Fruit fly (Drosophila melanogaster) whole organism, pupa: ENCODE data around the gene Sfxn2.

ENCODE experiments used
- CG10348 ChIP-seq: fragments of 200-800 bp; sonication (Bioruptor generic); IDR thresholded peaks from 2 replicates; pipeline ENCODE4 v1.3.6; 2022; ENCODE audit warnings: missing biosample characterization, missing genetic modification characterization
- CG12605 ChIP-seq: fragments of 200-800 bp; sonication (Bioruptor generic); IDR thresholded peaks from 2 replicates; pipeline ENCODE4 v1.3.6; 2022; ENCODE audit warnings: missing biosample characterization, missing genetic modification characterization
- CG13204 ChIP-seq: fragments of 200-800 bp; sonication (Bioruptor generic); optimal IDR thresholded peaks from 2 replicates; lab custom pipeline; 2018; ENCODE audit warnings: missing biosample characterization, mild to moderate bottlenecking, missing genetic modification characterization, moderate library complexity
- CG14655 ChIP-seq: fragments of 200-800 bp; sonication (Bioruptor generic); optimal IDR thresholded peaks from 3 replicates; lab custom pipeline; 2017; ENCODE audit warnings: mild to moderate bottlenecking, missing biosample characterization, missing genetic modification reagents, missing genetic modification characterization
- CG15710 ChIP-seq: fragments of 200-800 bp; sonication (Bioruptor generic); optimal IDR thresholded peaks from 2 replicates; lab custom pipeline; 2018; ENCODE audit warnings: missing biosample characterization, mild to moderate bottlenecking, missing genetic modification characterization, moderate library complexity
- CG17806 ChIP-seq: fragments of 200-800 bp; sonication (Bioruptor generic); optimal IDR thresholded peaks from 2 replicates; lab custom pipeline; 2018; ENCODE audit warnings: missing biosample characterization, mild to moderate bottlenecking, missing genetic modification characterization, moderate library complexity
- CG32121 ChIP-seq: fragments of 200-800 bp; sonication (Bioruptor generic); IDR thresholded peaks from 2 replicates; pipeline ENCODE4 v1.3.6; 2022; ENCODE audit warnings: missing biosample characterization, missing genetic modification characterization
- CG34367 ChIP-seq: fragments of 200-800 bp; sonication (Bioruptor generic); optimal IDR thresholded peaks from 2 replicates; lab custom pipeline; 2018; ENCODE audit warnings: missing biosample characterization, mild to moderate bottlenecking, missing genetic modification characterization
- CG4496 ChIP-seq: fragments of 200-800 bp; sonication (Bioruptor generic); IDR thresholded peaks from 3 replicates; pipeline ENCODE4 v1.3.6; 2022; ENCODE audit warnings: missing biosample characterization, missing genetic modification characterization
- CG8159 ChIP-seq: fragments of 200-800 bp; sonication (Bioruptor generic); optimal IDR thresholded peaks from 3 replicates; lab custom pipeline; 2018; ENCODE audit warnings: missing biosample characterization, mild to moderate bottlenecking, missing genetic modification characterization, moderate library complexity
- CG8301 ChIP-seq: fragments of 200-800 bp; sonication (Bioruptor generic); optimal IDR thresholded peaks from 2 replicates; lab custom pipeline; 2018; ENCODE audit warnings: missing biosample characterization, mild to moderate bottlenecking, missing genetic modification characterization
- CG9948 ChIP-seq: fragments of 200-800 bp; sonication (Bioruptor generic); optimal IDR thresholded peaks from 2 replicates; lab custom pipeline; 2018; ENCODE audit warnings: missing biosample characterization, mild to moderate bottlenecking, missing genetic modification characterization, moderate library complexity
- D1 ChIP-seq: fragments of 200-800 bp; sonication (Bioruptor generic); optimal IDR thresholded peaks from 2 replicates; lab custom pipeline; 2018; ENCODE audit warnings: missing biosample characterization, mild to moderate bottlenecking, missing genetic modification characterization, moderate library complexity
- EcR ChIP-seq: fragments of 200-800 bp; sonication (Bioruptor generic); optimal IDR thresholded peaks from 3 replicates; lab custom pipeline; 2019; ENCODE audit warnings: missing biosample characterization, missing genetic modification characterization, mild to moderate bottlenecking, moderate library complexity, missing genetic modification reagents
- Ets98B ChIP-seq: fragments of 200-800 bp; sonication (Bioruptor generic); IDR thresholded peaks from 2 replicates; pipeline ENCODE4 v1.3.6; 2022; ENCODE audit warnings: missing biosample characterization, missing genetic modification characterization
- Pif1A ChIP-seq: fragments of 200-800 bp; sonication (Bioruptor generic); optimal IDR thresholded peaks from 3 replicates; lab custom pipeline; 2016; ENCODE audit warnings: missing biosample characterization, missing genetic modification characterization
- Pif1B ChIP-seq: fragments of 200-800 bp; sonication (Bioruptor generic); optimal IDR thresholded peaks from 3 replicates; lab custom pipeline; 2016; ENCODE audit warnings: missing biosample characterization, missing genetic modification characterization
- Snoo ChIP-seq: fragments of 200-800 bp; sonication (Bioruptor generic); optimal IDR thresholded peaks from 3 replicates; lab custom pipeline; 2017; ENCODE audit warnings: missing biosample characterization, mild to moderate bottlenecking, missing genetic modification characterization, inconsistent platforms
- fd96Ca ChIP-seq: fragments of 200-800 bp; sonication (Bioruptor generic); IDR thresholded peaks from 3 replicates; pipeline ENCODE4 v1.3.6; 2022; ENCODE audit warnings: missing biosample characterization, missing genetic modification characterization
- gl ChIP-seq: fragments of 200-800 bp; sonication (Bioruptor generic); optimal IDR thresholded peaks from 2 replicates; lab custom pipeline; 2018; ENCODE audit warnings: missing biosample characterization, mild to moderate bottlenecking, missing genetic modification characterization
- rn ChIP-seq: fragments of 200-800 bp; sonication (Bioruptor generic); IDR thresholded peaks from 2 replicates; pipeline ENCODE4 v1.3.6; 2022; ENCODE audit warnings: missing biosample characterization, missing genetic modification characterization

Sfxn2 gene

DNA sequence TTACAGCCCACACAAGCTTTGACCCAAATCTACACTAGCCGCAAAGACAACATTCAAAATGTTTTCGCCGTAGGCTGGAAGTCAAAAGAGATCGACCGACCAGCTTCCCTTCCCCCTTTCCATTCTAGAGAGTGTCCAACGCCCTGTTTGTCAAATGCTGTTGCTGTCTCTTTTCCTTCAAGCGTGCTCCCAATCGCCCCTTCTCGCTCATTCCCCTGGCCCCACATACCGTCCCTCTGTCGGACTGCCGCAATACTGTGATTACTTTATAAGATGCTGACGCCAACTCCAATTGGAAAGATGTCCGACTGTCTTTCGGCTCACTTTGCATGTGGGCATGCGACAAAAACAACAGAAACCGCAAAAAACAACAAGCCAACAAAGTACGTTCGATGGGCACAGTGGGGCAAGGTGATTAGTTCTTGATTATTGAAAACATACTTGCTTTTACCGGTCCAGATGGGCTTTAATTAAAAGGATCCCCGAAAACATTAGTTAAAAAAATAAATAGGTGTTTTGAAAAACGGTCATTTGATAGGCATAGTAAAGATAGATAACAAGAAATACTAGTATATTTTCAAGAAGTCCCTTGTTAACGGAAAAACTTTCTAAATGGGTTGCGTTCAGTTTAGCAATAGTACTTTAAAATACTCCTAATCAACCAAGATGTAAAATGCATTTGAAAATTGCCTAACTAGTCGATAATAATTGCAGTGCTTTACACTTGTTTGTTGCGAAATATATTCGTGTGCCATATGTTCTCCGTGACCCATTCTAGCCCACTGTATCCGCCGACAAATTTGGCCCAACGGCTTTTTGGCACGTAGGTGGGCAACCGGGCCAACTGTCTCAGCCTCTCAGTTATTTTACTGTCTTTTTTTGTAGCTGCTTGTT is 17.1 kb downstream of the Sfxn2 start:
- peak; percentile 21 for TF ChIP-seq CG17806 (tag; lab: Kevin White, UChicago)
- TF ChIP-seq Ets98B (GFP tag; lab: Robert Waterston, UW): no peak; the same call in 1 of the 2 replicates
- no peak; the same call in 1 of the 3 replicates for TF ChIP-seq CG4496 (GFP tag; lab: Robert Waterston, UW)
- TF ChIP-seq CG15710 (tag; lab: Kevin White, UChicago): peak; percentile 61
- TF ChIP-seq rn (GFP tag; lab: Robert Waterston, UW): no peak
- no peak for TF ChIP-seq CG12605 (GFP tag; lab: Robert Waterston, UW)
- TF ChIP-seq CG32121 (GFP tag; lab: Robert Waterston, UW): peak; percentile 47
- TF ChIP-seq Pif1A: peak; percentile 72
- peak; percentile 68 for TF ChIP-seq Pif1B (GFP tag; lab: Kevin White, UChicago)
- TF ChIP-seq CG8159 (tag; lab: Kevin White, UChicago): peak; percentile 80
- peak; percentile 73 for TF ChIP-seq Snoo
- TF ChIP-seq fd96Ca (GFP tag; lab: Robert Waterston, UW): peak; percentile 54; the same call in 1 of the 3 replicates
- peak; percentile 85 for TF ChIP-seq CG14655 (GFP tag; lab: Kevin White, UChicago)
- peak; percentile 31 for TF ChIP-seq D1 (tag; lab: Kevin White, UChicago)
- no peak for TF ChIP-seq gl (tag; lab: Kevin White, UChicago)
- TF ChIP-seq CG9948 (tag; lab: Kevin White, UChicago): peak; percentile 60
- peak; percentile 73 for TF ChIP-seq CG8301 (tag; lab: Kevin White, UChicago)
- TF ChIP-seq EcR (GFP tag; lab: Kevin White, UChicago): no peak
- no peak for TF ChIP-seq CG13204 (GFP tag; lab: Kevin White, UChicago)
- no peak for TF ChIP-seq CG10348 (GFP tag; lab: Robert Waterston, UW)
- peak; percentile 38 for TF ChIP-seq CG34367

DNA sequence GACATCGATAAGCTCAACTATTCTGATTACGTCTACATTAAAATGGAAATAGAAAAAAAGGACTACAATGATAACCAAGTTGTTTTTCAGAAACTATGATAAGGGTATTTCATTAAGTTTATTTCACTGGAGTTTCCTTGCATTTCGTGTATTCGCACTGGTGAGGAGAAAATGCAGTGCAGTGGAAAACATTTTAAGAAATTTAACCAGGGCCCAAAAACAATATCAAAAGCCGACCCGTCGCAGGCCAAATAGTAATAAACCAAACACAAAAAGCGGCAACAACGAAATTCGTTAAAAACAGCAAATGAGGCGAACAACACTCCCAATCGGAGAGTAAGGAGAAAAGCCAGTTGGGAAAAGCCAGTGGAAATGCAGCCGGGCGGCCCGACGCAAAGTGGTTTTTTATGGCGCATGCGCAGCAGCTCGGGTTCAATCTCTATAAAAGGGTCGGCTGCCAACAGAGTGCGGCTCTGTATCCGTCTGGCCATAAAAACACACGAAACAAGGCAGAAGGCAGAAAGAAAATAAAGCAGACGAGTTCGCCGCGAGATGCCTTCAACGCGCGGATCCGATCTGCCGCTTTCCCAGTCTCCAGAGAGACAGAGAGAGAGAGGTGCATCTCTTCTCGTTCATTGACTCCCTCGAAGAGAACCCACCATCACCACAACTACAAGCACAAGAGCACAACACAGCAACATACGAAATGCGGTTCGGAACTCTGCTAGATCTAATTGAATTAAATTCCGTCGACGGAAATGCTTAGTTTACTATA is 18.1 kb downstream of the Sfxn2 start:
- TF ChIP-seq CG8159 (tag; lab: Kevin White, UChicago) (peak; percentile 47), fd96Ca (GFP tag; lab: Robert Waterston, UW) (0 out of 3 replicates have a peak, but pooled peaks have one; percentile 10), CG14655 (GFP tag; lab: Kevin White, UChicago) (peak; percentile 35), EcR (GFP tag; lab: Kevin White, UChicago) (peak; percentile 98), CG34367 (no peak), CG15710 (tag; lab: Kevin White, UChicago) (no peak), Snoo (no peak), CG13204 (GFP tag; lab: Kevin White, UChicago) (peak; percentile 42), CG17806 (tag; lab: Kevin White, UChicago) (no peak), rn (GFP tag; lab: Robert Waterston, UW) (no peak)
- TF ChIP-seq, all 21 proteins: peak for 5

DNA sequence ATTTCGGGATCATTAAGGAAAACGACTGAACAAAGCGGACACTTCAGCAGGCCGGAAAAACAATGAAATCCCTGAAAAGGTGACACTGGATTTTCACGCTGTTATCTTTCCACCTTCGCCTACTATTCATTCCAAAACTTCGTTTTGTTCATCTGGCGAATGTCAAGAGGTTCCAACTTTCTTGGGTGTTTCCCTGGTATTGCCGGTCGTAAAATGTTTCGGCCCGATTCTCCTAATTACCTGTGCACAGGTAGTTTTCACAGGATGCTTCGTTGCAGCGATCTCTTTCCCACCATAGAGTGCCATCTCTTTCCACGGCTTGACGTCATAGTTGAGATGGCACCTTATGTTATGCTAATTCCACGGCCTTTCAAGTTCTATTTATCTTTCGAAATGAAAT is 20.2 kb downstream of the Sfxn2 start:
- no peak for TF ChIP-seq fd96Ca (GFP tag; lab: Robert Waterston, UW)
- no peak for TF ChIP-seq CG9948 (tag; lab: Kevin White, UChicago)
- TF ChIP-seq Snoo: no peak
- no peak for TF ChIP-seq CG15710 (tag; lab: Kevin White, UChicago)
- no peak for TF ChIP-seq Pif1A
- no peak for TF ChIP-seq D1 (tag; lab: Kevin White, UChicago)
- no peak for TF ChIP-seq CG12605 (GFP tag; lab: Robert Waterston, UW)
- TF ChIP-seq CG8301 (tag; lab: Kevin White, UChicago): no peak
- TF ChIP-seq Pif1B (GFP tag; lab: Kevin White, UChicago): no peak
- no peak for TF ChIP-seq CG10348 (GFP tag; lab: Robert Waterston, UW)
- no peak for TF ChIP-seq EcR (GFP tag; lab: Kevin White, UChicago)
- no peak for TF ChIP-seq CG34367
- TF ChIP-seq CG8159 (tag; lab: Kevin White, UChicago): no peak

DNA sequence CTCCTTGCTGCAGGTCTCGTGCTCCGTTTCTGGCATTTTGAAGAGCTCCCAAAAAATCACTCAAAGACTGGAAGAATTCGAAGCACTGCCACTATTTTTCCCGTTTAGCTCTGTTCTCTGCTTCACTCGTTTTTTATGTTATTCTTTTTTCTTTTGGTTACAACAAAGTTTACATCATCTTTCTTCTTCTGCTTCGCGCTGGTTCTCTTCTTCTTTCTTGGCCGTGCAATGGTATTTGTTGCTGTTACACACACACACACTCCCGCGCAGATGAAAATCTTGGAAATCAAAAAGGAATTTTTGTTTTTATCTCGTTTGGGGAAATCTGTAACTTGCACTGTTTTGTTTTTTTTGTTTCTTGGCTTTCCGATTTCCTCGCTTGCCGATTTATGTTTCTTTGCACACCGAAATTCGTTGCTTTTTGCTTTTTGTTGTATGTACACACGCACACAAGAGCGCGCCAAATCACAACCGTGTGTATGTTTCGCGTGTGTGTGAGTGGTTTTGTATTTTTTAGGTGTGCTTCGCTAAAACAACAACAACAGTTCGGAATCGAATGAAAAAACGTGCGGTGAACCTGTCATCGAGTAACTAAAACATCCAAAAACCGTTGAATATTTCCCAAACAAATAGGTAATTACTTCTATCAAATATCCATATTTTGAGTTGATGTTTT is 22.9 kb downstream of the Sfxn2 start:
- TF ChIP-seq CG17806 (tag; lab: Kevin White, UChicago) (no peak), CG32121 (GFP tag; lab: Robert Waterston, UW) (peak; percentile 42), CG10348 (GFP tag; lab: Robert Waterston, UW) (no peak), Pif1B (GFP tag; lab: Kevin White, UChicago) (no peak), CG8159 (tag; lab: Kevin White, UChicago) (no peak), CG13204 (GFP tag; lab: Kevin White, UChicago) (peak; percentile 39), fd96Ca (GFP tag; lab: Robert Waterston, UW) (0 out of 3 replicates have a peak, but pooled peaks have one; percentile 16), CG4496 (GFP tag; lab: Robert Waterston, UW) (peak; percentile 6; the same call in 1 of the 3 replicates), D1 (tag; lab: Kevin White, UChicago) (peak; percentile 36), Snoo (no peak), CG14655 (GFP tag; lab: Kevin White, UChicago) (no peak)
- TF ChIP-seq, all 21 proteins: peak for 5
